Worm (Caenorhabditis elegans): ENCODE data around the gene Y49E10.29.

The Y49E10.29 gene

ce11 chrIII:12468869-12469268 is at the start of gene Y49E10.29:
Gene Y49E10.29, plus strand, starts transcription at chrIII:12469169.
- no peak for TF ChIP-seq mab-9 (GFP tag; IDR thresholded peaks at IDR 0.05)
- TF ChIP-seq efl-1 (optimal IDR thresholded peaks at IDR 0.05) = no peak
- no peak for TF ChIP-seq efl-1 (GFP tag; optimal IDR thresholded peaks at IDR 0.05 in 1 of 2)
- no peak for TF ChIP-seq tbx-2 (tag; optimal IDR thresholded peaks at IDR 0.05)
- no peak for TF ChIP-seq nhr-90 (tag; optimal IDR thresholded peaks at IDR 0.05; ENCODE audit: poor library complexity)
- no peak for TF ChIP-seq ceh-88 (GFP tag; IDR thresholded peaks at IDR 0.05)
- no peak for TF ChIP-seq vab-15 (tag; optimal IDR thresholded peaks at IDR 0.05)
- TF ChIP-seq nhr-77 (tag; optimal IDR thresholded peaks at IDR 0.05) = no peak
- no peak for TF ChIP-seq ceh-90 (tag; optimal IDR thresholded peaks at IDR 0.05)

ce11 chrIII:12420256-12420655 is 48.7 kb upstream of the Y49E10.29 start:
- TF ChIP-seq vab-15 (tag; optimal IDR thresholded peaks at IDR 0.05) (no peak), irx-1 (tag; optimal IDR thresholded peaks at IDR 0.05) (no peak), lin-13 (GFP tag; optimal IDR thresholded peaks at IDR 0.05) (no peak), efl-3 (GFP tag; optimal IDR thresholded peaks at IDR 0.05) (no peak), hpl-2 (GFP tag; optimal IDR thresholded peaks at IDR 0.05) (no peak), unc-98 (GFP tag; IDR thresholded peaks at IDR 0.05) (no peak), nhr-19 (GFP tag; conservative IDR thresholded peaks at IDR 0.05) (no peak), zip-4 (GFP tag; optimal IDR thresholded peaks at IDR 0.05) (no peak), grh-1 (GFP tag; IDR thresholded peaks at IDR 0.05) (no peak), nhr-237 (tag; optimal IDR thresholded peaks at IDR 0.05) (no peak), ceh-8 (GFP tag; optimal IDR thresholded peaks at IDR 0.05) (no peak), jun-1 (tag; optimal IDR thresholded peaks at IDR 0.05) (no peak), dpl-1 (GFP tag; optimal IDR thresholded peaks at IDR 0.05) (no peak), ceh-82 (tag; optimal IDR thresholded peaks at IDR 0.05) (no peak), nhr-12 (tag; optimal IDR thresholded peaks at IDR 0.05) (no peak), isw-1 (GFP tag; IDR thresholded peaks at IDR 0.05) (no peak)

- no peak for TF ChIP-seq lir-3 (tag; optimal IDR thresholded peaks at IDR 0.05; ENCODE audit: poor library complexity)
- TF ChIP-seq elt-2 (tag; optimal IDR thresholded peaks at IDR 0.05) = no peak
- peak in 1 of 2 experiments; percentile 2 for TF ChIP-seq lsy-2 (tag; optimal IDR thresholded peaks at IDR 0.05)
- no peak for TF ChIP-seq efl-1 (optimal IDR thresholded peaks at IDR 0.05)
- TF ChIP-seq efl-1 (GFP tag; optimal IDR thresholded peaks at IDR 0.05 in 1 of 2) = peak; percentile 23 to 33
- TF ChIP-seq dpl-1 (GFP tag; optimal IDR thresholded peaks at IDR 0.05) = peak in 1 of 3 experiments; percentile 24
- peak; percentile 16 for TF ChIP-seq nhr-85 (tag)
- TF ChIP-seq zag-1 (tag; optimal IDR thresholded peaks at IDR 0.05) = no peak
- TF ChIP-seq pax-3 (tag; optimal IDR thresholded peaks at IDR 0.05) = no peak
Observed at ce11 chrIII:12421708-12422107, 47.3 kb upstream of the Y49E10.29 start, which contains the start of gene tat-1. Gene tat-1, minus strand, starts transcription at chrIII:12421718.

- TF ChIP-seq ztf-11 (tag; optimal IDR thresholded peaks at IDR 0.05) = no peak
- TF ChIP-seq elt-3 (tag; optimal IDR thresholded peaks at IDR 0.05) = peak in 1 of 6 experiments; percentile 12
- TF ChIP-seq alr-1 (tag; optimal IDR thresholded peaks at IDR 0.05; ENCODE audit: borderline replicate concordance) = no peak
- TF ChIP-seq lsy-2 (tag; optimal IDR thresholded peaks at IDR 0.05) = peak in 1 of 2 experiments; percentile 57
- no peak for TF ChIP-seq nhr-84 (tag; optimal IDR thresholded peaks at IDR 0.05)
- peak; percentile 57 for TF ChIP-seq snu-23 (GFP tag; optimal IDR thresholded peaks at IDR 0.05)
- TF ChIP-seq hlh-4 (tag; optimal IDR thresholded peaks at IDR 0.05) = no peak
- peak; percentile 78 for TF ChIP-seq blmp-1 (tag; optimal IDR thresholded peaks at IDR 0.05)
- no peak for TF ChIP-seq hlh-17 (GFP tag; optimal IDR thresholded peaks at IDR 0.05; ENCODE audit: borderline replicate concordance)
- TF ChIP-seq lin-35 (GFP tag; optimal IDR thresholded peaks at IDR 0.05) = peak in 1 of 2 experiments; percentile 61
- no peak for TF ChIP-seq nhr-28 (tag; optimal IDR thresholded peaks at IDR 0.05)
- no peak for TF ChIP-seq efl-3 (GFP tag; optimal IDR thresholded peaks at IDR 0.05)
- TF ChIP-seq dsc-1 (tag; optimal IDR thresholded peaks at IDR 0.05) = no peak
- no peak for TF ChIP-seq ceh-90 (tag; optimal IDR thresholded peaks at IDR 0.05)
- no peak for TF ChIP-seq unc-86 (tag; optimal IDR thresholded peaks at IDR 0.05)
- peak; percentile 62 for TF ChIP-seq nhr-20 (tag; optimal IDR thresholded peaks at IDR 0.05)
- no peak for TF ChIP-seq ceh-88 (GFP tag; IDR thresholded peaks at IDR 0.05)
- TF ChIP-seq nhr-12 (tag; optimal IDR thresholded peaks at IDR 0.05) = no peak
- TF ChIP-seq dpl-1 (GFP tag; optimal IDR thresholded peaks at IDR 0.05) = peak in 2 of 3 experiments; percentile 29 to 31
- no peak for TF ChIP-seq fos-1 (tag; optimal IDR thresholded peaks at IDR 0.05)
- TF ChIP-seq efl-1 (optimal IDR thresholded peaks at IDR 0.05) = peak; percentile 27
- peak; percentile 27 to 95 for TF ChIP-seq efl-1 (GFP tag; optimal IDR thresholded peaks at IDR 0.05 in 1 of 2)
- TF ChIP-seq skn-1 (tag; optimal IDR thresholded peaks at IDR 0.05) = peak; percentile 39
- peak; percentile 78 for TF ChIP-seq lin-14 (GFP tag; optimal IDR thresholded peaks at IDR 0.05)
- TF ChIP-seq jun-1 (tag; optimal IDR thresholded peaks at IDR 0.05) = peak; percentile 11
Observed at ce11 chrIII:12424066-12424465, 44.9 kb upstream of the Y49E10.29 start.

Data from whole organism, L1 larva.